Worm (Caenorhabditis elegans): Measurements from ENCODE around the gene ZC412.3.

DNA sequence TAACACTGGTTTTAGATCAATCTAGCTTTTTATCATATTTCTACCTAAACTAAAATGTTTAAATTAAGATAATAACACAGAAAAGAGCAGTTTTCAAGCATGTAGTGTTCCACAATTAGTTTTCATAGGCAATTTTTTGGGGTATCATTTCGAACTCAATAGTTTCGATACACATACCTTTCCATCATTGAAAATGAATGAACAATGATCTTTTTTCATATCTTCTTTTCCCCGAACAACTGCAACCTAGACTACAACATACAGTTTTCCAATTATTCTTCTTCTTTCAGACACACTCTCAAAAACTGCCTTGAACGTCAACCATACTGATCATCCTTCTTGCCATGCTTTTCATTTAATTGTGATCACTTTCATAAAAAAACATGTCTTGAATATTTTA lies 47.2 kb downstream of the ZC412.3 start, which contains the start of gene W06A7.4:
- TF ChIP-seq atf-7 (tag; optimal IDR thresholded peaks at IDR 0.05) (no peak), bed-1 (GFP tag; IDR thresholded peaks at IDR 0.05) (no peak), madf-6 (GFP tag; IDR thresholded peaks at IDR 0.05) (no peak), let-607 (tag; optimal IDR thresholded peaks at IDR 0.05) (no peak), ama-1 (optimal IDR thresholded peaks at IDR 0.05) (no peak), ama-1 (GFP tag; optimal IDR thresholded peaks at IDR 0.05) (no peak), B0035.1 (tag; optimal IDR thresholded peaks at IDR 0.05) (no peak), somi-1 (GFP tag; optimal IDR thresholded peaks at IDR 0.05) (no peak), unc-62 (GFP tag; optimal IDR thresholded peaks at IDR 0.05) (no peak), aptf-3 (GFP tag; IDR thresholded peaks at IDR 0.05) (no peak), B0261.1 (tag; optimal IDR thresholded peaks at IDR 0.05) (no peak), gei-17 (GFP tag; optimal IDR thresholded peaks at IDR 0.05) (no peak)
